Worm (Caenorhabditis elegans): ENCODE data around the gene T06C10.3.

Gene T06C10.3

ce11 chrIV:7881166-7881565 lies 10.6 kb downstream of the T06C10.3 start:
- no peak for TF ChIP-seq F16B12.6 (tag; optimal IDR thresholded peaks at IDR 0.05)
- TF ChIP-seq pax-3 (tag; optimal IDR thresholded peaks at IDR 0.05): no peak
- no peak for TF ChIP-seq elt-3 (tag; optimal IDR thresholded peaks at IDR 0.05)
- peak; percentile 54 for TF ChIP-seq tlp-1 (tag; optimal IDR thresholded peaks at IDR 0.05)
- TF ChIP-seq fos-1 (tag; optimal IDR thresholded peaks at IDR 0.05): no peak
- no peak for TF ChIP-seq Y116A8C.19 (tag; optimal IDR thresholded peaks at IDR 0.05; ENCODE audit: borderline replicate concordance)
- TF ChIP-seq hlh-17 (GFP tag; optimal IDR thresholded peaks at IDR 0.05; ENCODE audit: borderline replicate concordance): no peak
- no peak for TF ChIP-seq nhr-237 (tag; optimal IDR thresholded peaks at IDR 0.05)
- TF ChIP-seq pqm-1 (tag; optimal IDR thresholded peaks at IDR 0.05): no peak
- TF ChIP-seq ceh-88 (GFP tag; IDR thresholded peaks at IDR 0.05): no peak
- TF ChIP-seq pag-3 (tag; optimal IDR thresholded peaks at IDR 0.05; ENCODE audit: borderline replicate concordance, insufficient read depth): no peak
- no peak for TF ChIP-seq zag-1 (tag; optimal IDR thresholded peaks at IDR 0.05)
- peak; percentile 53 for TF ChIP-seq elt-2 (tag; optimal IDR thresholded peaks at IDR 0.05)
- TF ChIP-seq C16A3.4 (tag; optimal IDR thresholded peaks at IDR 0.05): no peak
- no peak for TF ChIP-seq tbx-2 (tag; optimal IDR thresholded peaks at IDR 0.05)
- no peak for TF ChIP-seq mab-9 (GFP tag; IDR thresholded peaks at IDR 0.05)

- no peak for TF ChIP-seq nhr-85 (tag)
- no peak for TF ChIP-seq fkh-10 (GFP tag; optimal IDR thresholded peaks at IDR 0.05)
- no peak for TF ChIP-seq alr-1 (tag; optimal IDR thresholded peaks at IDR 0.05; ENCODE audit: borderline replicate concordance)
- TF ChIP-seq unc-62 (GFP tag; optimal IDR thresholded peaks at IDR 0.05): no peak
- TF ChIP-seq ceh-90 (tag; optimal IDR thresholded peaks at IDR 0.05): no peak
- no peak for TF ChIP-seq snu-23 (GFP tag; optimal IDR thresholded peaks at IDR 0.05)
- no peak for TF ChIP-seq ceh-88 (GFP tag; IDR thresholded peaks at IDR 0.05)
- TF ChIP-seq nhr-71 (tag; optimal IDR thresholded peaks at IDR 0.05): no peak
- no peak for TF ChIP-seq fkh-8 (tag; optimal IDR thresholded peaks at IDR 0.05)
- no peak for TF ChIP-seq hlh-17 (GFP tag; optimal IDR thresholded peaks at IDR 0.05; ENCODE audit: borderline replicate concordance)
- no peak for TF ChIP-seq skn-1 (tag; optimal IDR thresholded peaks at IDR 0.05)
- no peak for TF ChIP-seq mef-2 (tag; optimal IDR thresholded peaks at IDR 0.05)
- no peak for TF ChIP-seq irx-1 (tag; optimal IDR thresholded peaks at IDR 0.05)
- no peak for TF ChIP-seq C04F5.9 (tag; optimal IDR thresholded peaks at IDR 0.05)
- TF ChIP-seq lsy-2 (tag; optimal IDR thresholded peaks at IDR 0.05): no peak
- TF ChIP-seq aha-1 (tag; optimal IDR thresholded peaks at IDR 0.05): no peak
Measured at ce11 chrIV:7881726-7882125, 11.2 kb downstream of the T06C10.3 start, which contains the start of gene atic-1. Gene atic-1, plus strand, starts transcription at chrIV:7882026.

- no peak for TF ChIP-seq egl-27 (tag; optimal IDR thresholded peaks at IDR 0.05)
- TF ChIP-seq mab-9 (GFP tag; IDR thresholded peaks at IDR 0.05): no peak
- TF ChIP-seq pqm-1 (tag; optimal IDR thresholded peaks at IDR 0.05): no peak
- no peak for TF ChIP-seq ces-1 (GFP tag; optimal IDR thresholded peaks at IDR 0.05)
- no peak for TF ChIP-seq ceh-90 (tag; optimal IDR thresholded peaks at IDR 0.05)
- TF ChIP-seq efl-3 (GFP tag; optimal IDR thresholded peaks at IDR 0.05): no peak
- no peak for TF ChIP-seq nhr-76 (tag; optimal IDR thresholded peaks at IDR 0.05)
- TF ChIP-seq lin-39 (tag; optimal IDR thresholded peaks at IDR 0.05): no peak
- no peak for TF ChIP-seq ets-5 (GFP tag; IDR thresholded peaks at IDR 0.05)
Measured at ce11 chrIV:7897443-7897842, 26.9 kb downstream of the T06C10.3 start, which contains the start of gene ilys-4. Gene ilys-4, minus strand, starts transcription at chrIV:7897543.

- TF ChIP-seq C04F5.9 (tag; optimal IDR thresholded peaks at IDR 0.05) (no peak), lin-14 (GFP tag; optimal IDR thresholded peaks at IDR 0.05) (peak; percentile 29), fkh-10 (GFP tag; optimal IDR thresholded peaks at IDR 0.05) (peak; percentile 48)
Measured at ce11 chrIV:7897953-7898352, 27.4 kb downstream of the T06C10.3 start.

All from whole organism, L1 larva.